Worm (Caenorhabditis elegans) whole organism, mixed stage, embryonic: Measurements from ENCODE around the gene pcp-4.

Experiments
- M03D4.4 ChIP-seq: sonication (generic microtip); optimal IDR thresholded peaks from 2 replicates; lab custom pipeline; 2017; ENCODE audit warnings: mild to moderate bottlenecking, missing genetic modification characterization, missing compliant biosample characterization
- ces-1 ChIP-seq: fragments of 150-350 bp; optimal IDR thresholded peaks from 2 replicates; lab custom pipeline; 2014; ENCODE audit warnings: missing biosample characterization, missing genetic modification reagents, missing genetic modification characterization
- elt-1 ChIP-seq: sonication (generic microtip); optimal IDR thresholded peaks from 2 replicates; lab custom pipeline; 2017; ENCODE audit warnings: missing genetic modification characterization, mild to moderate bottlenecking, missing compliant biosample characterization, antibody characterized with exemption, moderate library complexity, borderline replicate concordance; ENCODE audit not compliant: insufficient read depth
- elt-3 ChIP-seq: fragments of 150-350 bp; optimal IDR thresholded peaks from 2 replicates; lab custom pipeline; 2014; ENCODE audit warnings: missing biosample characterization, missing genetic modification characterization
- flh-1 ChIP-seq: fragments of 200-800 bp; sonication (Bioruptor generic); optimal IDR thresholded peaks from 2 replicates; lab custom pipeline; 2018; ENCODE audit warnings: mild to moderate bottlenecking, missing genetic modification characterization, moderate library complexity, missing compliant biosample characterization
- hlh-1 ChIP-seq: fragments of 150-350 bp; optimal IDR thresholded peaks from 2 replicates; lab custom pipeline; 2014; ENCODE audit warnings: missing biosample characterization, missing genetic modification reagents, missing genetic modification characterization
- lin-13 ChIP-seq: fragments of 150-350 bp; optimal IDR thresholded peaks from 2 replicates; lab custom pipeline; 2014; ENCODE audit warnings: missing biosample characterization, missing genetic modification characterization
- nhr-237 ChIP-seq: fragments of 150-350 bp; optimal IDR thresholded peaks from 2 replicates; lab custom pipeline; 2014; ENCODE audit warnings: missing biosample characterization, missing genetic modification characterization
- pha-4 ChIP-seq: fragments of 150-350 bp; optimal IDR thresholded peaks from 2 replicates; lab custom pipeline; 2018; ENCODE audit warnings: missing biosample characterization, missing genetic modification reagents, missing genetic modification characterization
- snpc-4 ChIP-seq: fragments of 150-350 bp; optimal IDR thresholded peaks from 2 replicates; lab custom pipeline; 2014; ENCODE audit warnings: missing biosample characterization, missing genetic modification characterization
- sptf-1 ChIP-seq: sonication (generic microtip); optimal IDR thresholded peaks from 2 replicates; lab custom pipeline; 2017; ENCODE audit warnings: mild to moderate bottlenecking, missing genetic modification characterization, moderate library complexity, missing compliant biosample characterization
- ztf-11 ChIP-seq: fragments of 150-350 bp; optimal IDR thresholded peaks from 2 replicates; lab custom pipeline; 2014; ENCODE audit warnings: missing biosample characterization, missing genetic modification characterization

DNA sequence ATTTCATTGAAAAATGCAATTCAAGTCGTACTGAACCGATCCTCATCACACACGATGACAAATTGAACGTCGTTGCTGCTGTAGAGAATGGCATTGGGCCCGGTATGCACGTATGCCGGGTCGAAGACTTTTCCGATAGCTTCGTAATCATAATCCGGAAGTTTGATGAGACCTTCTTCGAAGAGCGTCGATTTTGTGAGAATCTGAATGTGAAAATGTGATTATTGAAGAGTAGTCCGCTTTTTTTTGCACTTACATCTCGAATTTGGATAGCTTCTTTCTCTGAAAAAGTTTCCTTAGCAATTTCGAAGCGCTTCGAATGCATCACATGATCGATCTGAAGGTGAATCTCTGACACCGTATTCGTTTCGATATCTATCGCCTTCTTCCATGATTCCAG lies 53.6 kb downstream of the pcp-4 start, which contains the start of gene fbxa-118:
- TF ChIP-seq nhr-237 (tag; lab: Kevin White, UChicago) (no peak), pha-4 (no peak), lin-13 (tag; lab: Kevin White, UChicago) (no peak), snpc-4 (tag; lab: Kevin White, UChicago) (no peak), hlh-1 (tag; lab: Kevin White, UChicago) (no peak), ztf-11 (no peak), ces-1 (GFP tag; lab: Kevin White, UChicago) (no peak), elt-1 (no peak), elt-3 (tag; lab: Kevin White, UChicago) (no peak), flh-1 (GFP tag; lab: Kevin White, UChicago) (no peak), M03D4.4 (tag; lab: Kevin White, UChicago) (no peak), sptf-1 (tag; lab: Kevin White, UChicago) (no peak)
